Fruit fly (Drosophila melanogaster) whole organism, prepupa: ENCODE data around the gene CG14053.

Source experiments
- CG10631 ChIP-seq: fragments of 200-800 bp; sonication (Bioruptor generic); optimal IDR thresholded peaks from 2 replicates; lab custom pipeline; 2016; ENCODE audit warnings: missing biosample characterization, missing genetic modification characterization
- CG11902 ChIP-seq: fragments of 200-800 bp; sonication (Bioruptor generic); optimal IDR thresholded peaks from 3 replicates; lab custom pipeline; 2016; ENCODE audit warnings: missing biosample characterization, missing genetic modification characterization
- CG1621 ChIP-seq: fragments of 200-800 bp; sonication (Bioruptor generic); optimal IDR thresholded peaks from 3 replicates; lab custom pipeline; 2018; ENCODE audit warnings: missing biosample characterization, mild to moderate bottlenecking, missing genetic modification characterization
- CG16779 ChIP-seq: fragments of 200-800 bp; sonication (Bioruptor generic); optimal IDR thresholded peaks from 3 replicates; lab custom pipeline; 2017; ENCODE audit warnings: missing biosample characterization, mild to moderate bottlenecking, missing genetic modification characterization
- CG3032 ChIP-seq: fragments of 200-800 bp; optimal IDR thresholded peaks from 2 replicates; lab custom pipeline; 2019; ENCODE audit warnings: missing biosample characterization, mild to moderate bottlenecking, missing genetic modification characterization, moderate library complexity
- CG32006 ChIP-seq: fragments of 200-800 bp; sonication (Bioruptor generic); optimal IDR thresholded peaks from 3 replicates; lab custom pipeline; 2017; ENCODE audit warnings: missing biosample characterization, mild to moderate bottlenecking, missing genetic modification characterization
- CG3919 ChIP-seq: fragments of 200-800 bp; sonication (Bioruptor generic); optimal IDR thresholded peaks from 3 replicates; lab custom pipeline; 2016; ENCODE audit warnings: missing biosample characterization, missing genetic modification characterization
- CG6163 ChIP-seq: fragments of 200-800 bp; sonication (Bioruptor generic); IDR thresholded peaks from 3 replicates; pipeline ENCODE4 v1.3.6; 2022; ENCODE audit warnings: missing biosample characterization, missing genetic modification characterization
- CG6276 ChIP-seq: fragments of 200-800 bp; sonication (Bioruptor generic); optimal IDR thresholded peaks from 2 replicates; lab custom pipeline; 2017; ENCODE audit warnings: missing biosample characterization, mild to moderate bottlenecking, missing genetic modification characterization
- CG6808 ChIP-seq: fragments of 200-800 bp; sonication (Bioruptor generic); optimal IDR thresholded peaks from 3 replicates; lab custom pipeline; 2017; ENCODE audit warnings: missing biosample characterization, missing genetic modification characterization, mild to moderate bottlenecking, moderate library complexity, missing genetic modification reagents
- CG6854 ChIP-seq: fragments of 200-800 bp; sonication (Bioruptor generic); optimal IDR thresholded peaks from 2 replicates; lab custom pipeline; 2017; ENCODE audit warnings: missing biosample characterization, mild to moderate bottlenecking, missing genetic modification characterization
- CG7368 ChIP-seq: fragments of 200-800 bp; sonication (Bioruptor generic); optimal IDR thresholded peaks from 3 replicates; lab custom pipeline; 2016; ENCODE audit warnings: missing biosample characterization, missing genetic modification characterization
- CG8632 ChIP-seq: fragments of 200-800 bp; sonication (Bioruptor generic); optimal IDR thresholded peaks from 3 replicates; lab custom pipeline; 2016; ENCODE audit warnings: missing biosample characterization, missing genetic modification characterization
- Eip75B ChIP-seq: fragments of 200-800 bp; sonication (Bioruptor generic); optimal IDR thresholded peaks from 3 replicates; lab custom pipeline; 2016; ENCODE audit warnings: missing biosample characterization, missing genetic modification characterization
- Gug ChIP-seq: fragments of 200-800 bp; sonication (Bioruptor generic); IDR thresholded peaks from 2 replicates; pipeline ENCODE4 v1.3.6; 2022; ENCODE audit warnings: missing biosample characterization, missing genetic modification characterization
- Hr39 ChIP-seq: fragments of 200-800 bp; sonication (Bioruptor generic); optimal IDR thresholded peaks from 2 replicates; lab custom pipeline; 2016; ENCODE audit warnings: missing biosample characterization, missing genetic modification characterization
- Hr4 ChIP-seq: fragments of 200-800 bp; sonication (Bioruptor generic); optimal IDR thresholded peaks from 3 replicates; lab custom pipeline; 2016; ENCODE audit warnings: missing biosample characterization, missing genetic modification characterization
- Lpt ChIP-seq: fragments of 200-800 bp; sonication (Bioruptor generic); optimal IDR thresholded peaks from 3 replicates; lab custom pipeline; 2016; ENCODE audit warnings: missing biosample characterization, missing genetic modification characterization
- Sox14 ChIP-seq: fragments of 200-800 bp; sonication (Bioruptor generic); optimal IDR thresholded peaks from 3 replicates; lab custom pipeline; 2016; ENCODE audit warnings: missing biosample characterization, missing genetic modification characterization
- acj6 ChIP-seq: fragments of 200-800 bp; sonication (Bioruptor generic); optimal IDR thresholded peaks from 3 replicates; lab custom pipeline; 2016; ENCODE audit warnings: missing biosample characterization, missing genetic modification characterization
- dac ChIP-seq: fragments of 200-800 bp; sonication (Bioruptor generic); optimal IDR thresholded peaks from 2 replicates; lab custom pipeline; 2017; ENCODE audit warnings: missing biosample characterization, mild to moderate bottlenecking, missing genetic modification characterization
- esn ChIP-seq: fragments of 200-800 bp; sonication (Bioruptor generic); optimal IDR thresholded peaks from 2 replicates; lab custom pipeline; 2016; ENCODE audit warnings: missing biosample characterization, mild to moderate bottlenecking, missing genetic modification characterization, moderate library complexity
- fkh ChIP-seq: fragments of 200-800 bp; sonication (Bioruptor generic); optimal IDR thresholded peaks from 3 replicates; lab custom pipeline; 2017; ENCODE audit warnings: missing biosample characterization, mild to moderate bottlenecking, missing genetic modification characterization, moderate library complexity
- lz ChIP-seq: fragments of 200-800 bp; sonication (Bioruptor generic); optimal IDR thresholded peaks from 3 replicates; lab custom pipeline; 2016; ENCODE audit warnings: missing biosample characterization, missing genetic modification characterization
- salr ChIP-seq, 2 experiments: fragments of 200-800 bp; sonication (Bioruptor generic); optimal IDR thresholded peaks; 3 replicates each; lab custom pipeline; 2016 to 2018; ENCODE audit warnings: missing biosample characterization in 2 of 2, missing genetic modification characterization in 2 of 2, mild to moderate bottlenecking in 1 of 2
- spab ChIP-seq: fragments of 200-800 bp; sonication (Bioruptor generic); optimal IDR thresholded peaks from 2 replicates; lab custom pipeline; 2017; ENCODE audit warnings: missing biosample characterization, mild to moderate bottlenecking, missing genetic modification characterization, missing genetic modification reagents
- svp ChIP-seq: fragments of 200-800 bp; sonication (Bioruptor generic); peaks from one replicate; lab custom pipeline; 2016; ENCODE audit warnings: missing biosample characterization, missing genetic modification characterization
- vri ChIP-seq: fragments of 200-800 bp; sonication (Bioruptor generic); optimal IDR thresholded peaks from 3 replicates; lab custom pipeline; 2016; ENCODE audit warnings: missing biosample characterization, mild to moderate bottlenecking, missing genetic modification characterization

Gene CG14053

DNA sequence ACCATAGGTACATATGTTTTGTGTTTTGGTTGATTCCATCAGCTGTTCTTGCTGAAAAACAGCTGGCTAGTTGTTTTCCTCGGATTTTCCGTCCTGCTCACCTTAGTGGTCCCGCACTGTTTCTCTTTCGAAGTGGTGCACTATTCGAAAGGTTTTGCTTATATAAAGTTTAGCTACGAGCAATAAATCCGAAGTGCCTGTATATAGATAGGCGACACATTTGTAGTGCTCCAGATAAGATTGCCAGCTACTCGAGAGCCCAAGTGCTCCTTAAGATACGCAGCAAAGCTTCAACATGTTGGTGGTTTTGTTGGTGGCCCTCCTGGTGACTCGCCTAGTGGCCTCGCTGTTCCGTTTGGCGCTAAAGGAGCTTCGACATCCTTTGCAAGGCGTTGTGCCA is 14.9 kb downstream of the CG14053 start, which contains the start of gene Cyp4ae1:
Cyp4ae1 (plus strand) TSS at position 206 of the 400 bp plus-strand sequence.
- TF ChIP-seq dac (GFP tag; lab: Kevin White, UChicago), result no peak
- TF ChIP-seq CG6854, result no peak
- TF ChIP-seq lz (GFP tag; lab: Kevin White, UChicago), result no peak
- no peak for TF ChIP-seq Gug
- TF ChIP-seq CG6276 (GFP tag; lab: Kevin White, UChicago), result no peak
- no peak for TF ChIP-seq CG3919 (GFP tag; lab: Kevin White, UChicago)
- no peak for TF ChIP-seq salr (GFP tag; optimal IDR thresholded peaks at IDR 0.05; lab: Kevin White, UChicago)
- no peak for TF ChIP-seq Hr4 (GFP tag; lab: Kevin White, UChicago)
- no peak for TF ChIP-seq CG7368 (GFP tag; lab: Kevin White, UChicago)
- no peak for TF ChIP-seq CG8632 (GFP tag; lab: Kevin White, UChicago)
- no peak for TF ChIP-seq CG6163 (GFP tag; lab: Robert Waterston, UW)
- no peak for TF ChIP-seq vri (GFP tag; lab: Kevin White, UChicago)
- no peak for TF ChIP-seq CG1621
- TF ChIP-seq CG6808, result no peak
- no peak for TF ChIP-seq CG32006 (GFP tag; lab: Kevin White, UChicago)
- no peak for TF ChIP-seq CG16779 (tag; lab: Kevin White, UChicago)
- TF ChIP-seq Hr39 (GFP tag; lab: Kevin White, UChicago), result no peak
- no peak for TF ChIP-seq Sox14 (GFP tag; lab: Kevin White, UChicago)
- TF ChIP-seq, all 60 proteins: peak for 0

DNA sequence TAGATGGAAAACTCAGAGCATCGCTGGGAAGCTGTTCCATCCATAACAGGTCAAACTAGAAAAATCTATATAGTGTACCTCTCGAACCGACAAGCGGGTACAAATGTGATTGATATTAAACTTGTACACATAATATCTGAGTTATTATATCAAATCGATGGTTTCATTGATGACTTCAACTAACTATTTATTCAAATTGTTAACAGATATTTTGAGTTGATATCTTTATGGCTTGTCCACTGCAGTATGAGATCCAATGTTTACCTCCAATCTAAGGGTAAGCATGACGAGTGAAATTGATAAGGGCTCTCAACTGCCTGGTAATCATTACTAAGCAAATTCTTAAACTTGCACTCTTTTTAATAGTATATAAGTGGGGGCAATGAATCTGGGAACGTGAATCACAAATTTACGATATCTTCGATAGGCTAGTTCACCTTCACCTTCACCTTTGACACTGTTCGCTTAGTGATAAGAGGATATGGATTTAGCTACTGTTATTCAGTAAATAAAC is 17.7 kb downstream of the CG14053 start, which contains the start of gene Cyp4d2:
Cyp4d2 (plus strand) TSS at position 51 of the 514 bp plus-strand sequence.
- no peak for TF ChIP-seq Gug
- peak; percentile 30 for TF ChIP-seq fkh (GFP tag; lab: Kevin White, UChicago)

DNA sequence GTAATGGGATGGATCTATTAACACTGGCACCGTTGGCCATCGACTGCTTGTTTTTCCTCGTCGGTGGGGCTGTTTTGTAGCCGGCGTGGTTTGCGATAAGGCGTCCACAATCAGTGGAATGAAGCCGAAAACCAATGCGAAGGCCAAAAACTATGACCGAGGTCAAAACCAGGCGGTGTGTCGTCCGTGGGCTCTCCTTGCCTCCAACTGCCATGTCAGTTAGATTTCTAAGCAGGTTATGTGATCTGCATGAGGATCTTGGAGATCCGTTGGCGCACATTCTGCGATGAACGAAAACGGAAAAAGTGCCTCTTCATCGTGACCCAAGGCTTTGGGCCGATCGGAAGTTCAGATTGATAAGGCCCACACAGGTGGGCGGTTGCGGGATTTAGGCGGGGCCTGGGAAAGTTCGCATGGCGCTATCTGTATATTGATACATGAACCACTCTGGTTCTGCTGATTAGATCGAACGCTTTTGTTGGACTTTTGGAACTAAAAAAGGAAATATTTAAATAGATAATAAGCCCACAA is 18.4 kb downstream of the CG14053 start, which contains the start of gene Cyp4d14:
Cyp4d14 (minus strand) TSS at position 51 of the 531 bp plus-strand sequence.
- TF ChIP-seq CG6808 (no peak), CG11902 (GFP tag; lab: Kevin White, UChicago) (no peak), CG3032 (tag; lab: Kevin White, UChicago) (no peak), svp (peak; percentile 84), CG32006 (GFP tag; lab: Kevin White, UChicago) (no peak)
- TF ChIP-seq, all 60 proteins: peak for 1

DNA sequence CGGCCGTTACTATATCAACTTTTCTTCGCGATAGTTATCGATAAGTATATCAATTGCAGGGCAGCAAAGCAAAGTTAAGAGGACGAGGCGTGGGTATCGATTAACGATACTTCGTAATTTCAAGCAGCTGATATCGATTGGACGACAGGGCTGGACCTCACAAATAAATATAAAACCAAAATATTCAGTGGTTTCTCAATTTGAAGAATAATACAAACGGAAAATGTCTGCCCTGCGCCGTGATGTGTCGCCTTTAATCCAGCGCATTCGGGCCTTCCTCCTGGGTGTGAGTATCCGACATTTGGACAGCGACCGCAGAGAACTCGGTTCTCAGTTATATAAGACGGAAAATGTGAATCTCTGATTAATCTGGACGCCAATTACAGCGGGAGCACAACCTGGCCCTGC is 21.3 kb downstream of the CG14053 start, which contains the start of gene ND-B14.5A:
ND-B14.5A (plus strand) TSS at position 107 of the 408 bp plus-strand sequence.
- TF ChIP-seq acj6 (GFP tag; lab: Kevin White, UChicago) (no peak), vri (GFP tag; lab: Kevin White, UChicago) (no peak), esn (peak; percentile 23)

DNA sequence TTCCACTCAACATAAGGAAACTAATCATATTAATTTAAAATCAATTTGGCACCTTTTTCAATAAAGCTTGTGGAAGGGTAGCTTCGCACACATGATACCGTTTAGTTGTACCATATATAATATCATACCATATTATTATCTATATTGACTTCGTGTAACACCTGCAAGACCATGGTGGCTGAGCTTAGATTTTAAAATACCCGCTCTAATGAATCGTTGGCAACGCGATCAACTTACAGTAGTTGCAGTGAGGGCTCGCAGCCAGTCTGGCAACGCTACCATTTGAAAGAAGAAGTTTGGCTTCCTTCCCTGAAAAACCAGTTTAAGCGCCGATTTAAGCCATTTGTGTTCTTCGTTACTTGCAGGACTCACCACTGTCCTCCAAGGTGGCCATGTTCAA is 23.3 kb downstream of the CG14053 start:
- TF ChIP-seq CG10631 (GFP tag; lab: Kevin White, UChicago) (no peak), Gug (no peak)

DNA sequence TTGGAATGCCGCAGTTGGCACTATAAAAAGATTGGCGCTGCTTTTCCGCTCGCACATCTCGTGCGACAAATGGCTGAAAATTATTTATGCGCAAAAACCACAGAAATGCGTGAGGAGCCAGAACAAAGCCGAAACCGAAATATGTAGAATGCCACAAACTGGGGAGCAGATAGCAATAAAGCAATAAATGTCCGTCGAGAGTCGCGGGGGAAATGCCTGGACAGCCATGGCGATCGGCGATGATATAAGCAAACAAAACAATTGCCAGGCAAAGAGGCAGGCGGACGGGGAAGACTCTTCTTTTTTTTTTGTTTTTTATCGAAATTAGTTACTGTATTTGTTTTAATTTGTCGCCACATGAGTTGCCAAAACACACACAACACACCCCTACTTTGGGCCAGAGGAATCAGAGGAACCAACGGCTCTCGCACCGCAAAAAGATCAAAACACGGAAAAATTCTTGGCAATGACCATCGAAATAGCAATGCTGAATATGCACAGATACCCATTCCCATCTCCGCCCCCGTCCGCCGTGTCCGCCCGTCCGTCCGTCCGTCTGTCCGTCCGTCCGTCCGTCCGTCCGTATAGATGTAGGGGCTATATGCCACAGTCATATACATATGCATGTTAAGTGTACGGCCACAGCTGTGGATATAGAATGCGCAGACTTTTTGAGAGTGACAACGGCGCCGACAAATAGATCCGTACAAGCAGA is 25.1 kb downstream of the CG14053 start:
- no peak for TF ChIP-seq CG8632 (GFP tag; lab: Kevin White, UChicago)
- no peak for TF ChIP-seq spab (GFP tag; lab: Kevin White, UChicago)
- no peak for TF ChIP-seq Sox14 (GFP tag; lab: Kevin White, UChicago)
- no peak for TF ChIP-seq svp
- TF ChIP-seq Lpt (GFP tag; lab: Kevin White, UChicago), result no peak
- no peak for TF ChIP-seq Gug
- TF ChIP-seq acj6 (GFP tag; lab: Kevin White, UChicago), result no peak
- no peak for TF ChIP-seq Eip75B (GFP tag; lab: Kevin White, UChicago)
